Worm (Caenorhabditis elegans) whole organism, late embryonic: Measurements from ENCODE around the gene K05F1.8.

Experiments used
- ceh-2 ChIP-seq: sonication (generic microtip); optimal IDR thresholded peaks from 2 replicates; lab custom pipeline; 2016; ENCODE audit warnings: missing genotype, missing genetic modification characterization, missing compliant biosample characterization
- gmeb-2 ChIP-seq: sonication (generic microtip); optimal IDR thresholded peaks from 2 replicates; lab custom pipeline; 2016; ENCODE audit warnings: missing genetic modification characterization, inconsistent platforms, missing compliant biosample characterization
- hlh-15 ChIP-seq: sonication (generic microtip); optimal IDR thresholded peaks from 2 replicates; lab custom pipeline; 2016; ENCODE audit warnings: missing genetic modification characterization, missing compliant biosample characterization
- hlh-30 ChIP-seq: sonication (generic microtip); optimal IDR thresholded peaks from 2 replicates; lab custom pipeline; 2017; ENCODE audit warnings: antibody characterized with exemption, missing genetic modification characterization, missing compliant biosample characterization; ENCODE audit not compliant: insufficient read depth
- hlh-6 ChIP-seq: sonication (generic microtip); optimal IDR thresholded peaks from 2 replicates; lab custom pipeline; 2016; ENCODE audit warnings: missing genotype, missing genetic modification characterization, missing compliant biosample characterization
- nhr-232 ChIP-seq: sonication (generic microtip); optimal IDR thresholded peaks from 2 replicates; lab custom pipeline; 2016; ENCODE audit warnings: missing genetic modification characterization, missing compliant biosample characterization
- tbx-2 ChIP-seq: sonication (generic microtip); optimal IDR thresholded peaks from 2 replicates; lab custom pipeline; 2016; ENCODE audit warnings: missing genetic modification characterization, missing compliant biosample characterization
- tbx-7 ChIP-seq: sonication (generic microtip); optimal IDR thresholded peaks from 2 replicates; lab custom pipeline; 2016; ENCODE audit warnings: missing genotype, missing genetic modification characterization, missing compliant biosample characterization

DNA sequence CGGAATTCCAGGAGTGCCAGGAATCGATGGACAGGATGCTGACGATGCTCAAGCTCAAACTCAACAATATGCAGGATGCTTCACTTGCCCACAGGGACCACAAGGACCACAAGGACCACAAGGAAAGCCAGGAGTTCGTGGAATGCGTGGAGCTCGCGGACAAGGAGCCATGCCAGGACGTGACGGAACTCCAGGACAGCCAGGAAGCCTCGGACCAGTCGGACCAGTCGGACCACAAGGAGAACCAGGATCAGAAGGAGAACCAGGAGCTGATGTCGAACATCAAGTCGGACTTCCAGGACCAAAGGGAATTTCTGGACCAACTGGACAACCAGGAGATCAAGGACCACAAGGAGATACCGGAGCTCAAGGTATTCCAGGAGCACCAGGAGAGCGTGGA, 31.9 kb upstream of the K05F1.8 start:
- TF ChIP-seq tbx-7: no peak
- no peak for TF ChIP-seq hlh-6
- no peak for TF ChIP-seq tbx-2 (tag; lab: Kevin White, UChicago)
- TF ChIP-seq gmeb-2 (tag; lab: Kevin White, UChicago): no peak
- no peak for TF ChIP-seq hlh-15
- TF ChIP-seq hlh-30 (tag; lab: Kevin White, UChicago): no peak
- TF ChIP-seq ceh-2 (tag; lab: Kevin White, UChicago): no peak
- TF ChIP-seq nhr-232: no peak
